In genomic region chrV:7417018-7417716, ce11 we compare ENCODE assay signal across 4 worm cellular contexts.
A peak's percentile ranks its signal among the peaks of the same experiment; 100 is the strongest.
TF ChIP-seq lines count a peak whose summit lies in the region.

TSS of gene srw-67 (plus strand) at chrV:7417660.

TF ChIP-seq in whole organism, L1 larva, 84 proteins besides CTCF, POLR2A, EP300 and RAD21:
- no peak for TF ChIP-seq hlh-17 (GFP tag; optimal IDR thresholded peaks at IDR 0.05; lab: Kevin White, UChicago; ENCODE audit: borderline replicate concordance)
- no peak for TF ChIP-seq nhr-19 (GFP tag; conservative IDR thresholded peaks at IDR 0.05; lab: Robert Waterston, UW)
- no peak for TF ChIP-seq efl-1 (optimal IDR thresholded peaks at IDR 0.05; lab: Kevin White, UChicago)
- TF ChIP-seq efl-1 (GFP tag; optimal IDR thresholded peaks at IDR 0.05 in 1 of 2; lab: Kevin White, UChicago): peak in 1 of 2 experiments; percentile 41
- TF ChIP-seq blmp-1 (tag; optimal IDR thresholded peaks at IDR 0.05; lab: Kevin White, UChicago): peak; percentile 14
- TF ChIP-seq lin-15B (tag; optimal IDR thresholded peaks at IDR 0.05; lab: Kevin White, UChicago): no peak
- TF ChIP-seq ets-5 (GFP tag; IDR thresholded peaks at IDR 0.05; lab: Robert Waterston, UW): no peak
- TF ChIP-seq nhr-84 (tag; optimal IDR thresholded peaks at IDR 0.05; lab: Kevin White, UChicago): no peak
- no peak for TF ChIP-seq snpc-4 (tag; optimal IDR thresholded peaks at IDR 0.05; lab: Kevin White, UChicago)
- no peak for TF ChIP-seq pag-3 (tag; optimal IDR thresholded peaks at IDR 0.05; lab: Kevin White, UChicago; ENCODE audit: borderline replicate concordance, insufficient read depth)
- TF ChIP-seq nhr-76 (tag; optimal IDR thresholded peaks at IDR 0.05; lab: Kevin White, UChicago): no peak
- TF ChIP-seq efl-3 (GFP tag; optimal IDR thresholded peaks at IDR 0.05; lab: Kevin White, UChicago): no peak
- no peak for TF ChIP-seq lsy-2 (tag; optimal IDR thresholded peaks at IDR 0.05; lab: Kevin White, UChicago)
- TF ChIP-seq aha-1 (tag; optimal IDR thresholded peaks at IDR 0.05; lab: Kevin White, UChicago): no peak
- no peak for TF ChIP-seq xbp-1 (tag; optimal IDR thresholded peaks at IDR 0.05; lab: Kevin White, UChicago)
- TF ChIP-seq elt-3 (tag; optimal IDR thresholded peaks at IDR 0.05; lab: Kevin White, UChicago): peak in 1 of 6 experiments; percentile 33
- no peak for TF ChIP-seq dsc-1 (tag; optimal IDR thresholded peaks at IDR 0.05; lab: Kevin White, UChicago)

TF ChIP-seq in whole organism, L2 larva, 48 proteins besides CTCF, POLR2A, EP300 and RAD21:
- TF ChIP-seq lsy-2 (tag; optimal IDR thresholded peaks at IDR 0.05; lab: Kevin White, UChicago) (no peak), zag-1 (tag; optimal IDR thresholded peaks at IDR 0.05; lab: Kevin White, UChicago) (no peak), nhr-25 (tag; optimal IDR thresholded peaks at IDR 0.05; lab: Kevin White, UChicago) (peak; percentile 51), nhr-237 (tag; optimal IDR thresholded peaks at IDR 0.05; lab: Kevin White, UChicago) (no peak)

TF ChIP-seq in whole organism, L3 larva, 47 proteins besides CTCF, POLR2A, EP300 and RAD21:
- TF ChIP-seq ceh-28 (tag; optimal IDR thresholded peaks at IDR 0.05; lab: Kevin White, UChicago) (no peak), nhr-11 (tag; optimal IDR thresholded peaks at IDR 0.05; lab: Kevin White, UChicago) (no peak), nhr-43 (tag; optimal IDR thresholded peaks at IDR 0.05; lab: Kevin White, UChicago; ENCODE audit: poor library complexity, severe bottlenecking) (peak; percentile 62), sea-2 (GFP tag; optimal IDR thresholded peaks at IDR 0.05; lab: Kevin White, UChicago) (no peak), R02D3.7 (tag; optimal IDR thresholded peaks at IDR 0.05; lab: Kevin White, UChicago) (no peak), fkh-2 (tag; optimal IDR thresholded peaks at IDR 0.05; lab: Kevin White, UChicago) (no peak)
TF ChIP-seq in whole organism, L3 larva: peak in this region for 1.

TF ChIP-seq in whole organism, L4 larva, 104 proteins besides CTCF, POLR2A, EP300 and RAD21:
- TF ChIP-seq mxl-3 (GFP tag; optimal IDR thresholded peaks at IDR 0.05; lab: Kevin White, UChicago): no peak
- TF ChIP-seq aha-1 (tag; lab: Kevin White, UChicago): peak; percentile 97
- no peak for TF ChIP-seq vab-7 (GFP tag; IDR thresholded peaks at IDR 0.05; lab: Robert Waterston, UW)
- TF ChIP-seq duxl-1 (tag; optimal IDR thresholded peaks at IDR 0.05; lab: Kevin White, UChicago; ENCODE audit: poor library complexity): peak; percentile 17
- TF ChIP-seq hif-1 (tag; optimal IDR thresholded peaks at IDR 0.05; lab: Kevin White, UChicago): peak in 1 of 2 experiments; percentile 70
- TF ChIP-seq skn-1 (tag; optimal IDR thresholded peaks at IDR 0.05; lab: Kevin White, UChicago): no peak
- peak in 1 of 2 experiments; percentile 90 for TF ChIP-seq unc-62 (GFP tag; optimal IDR thresholded peaks at IDR 0.05 in 1 of 2; lab: Kevin White, UChicago)
- TF ChIP-seq unc-62 (tag; optimal IDR thresholded peaks at IDR 0.05; lab: Kevin White, UChicago): no peak

Comparison
In these comparisons a context has a peak if more than half of its experiments do, and no peak if none do; other contexts are left out.
1. Of the 29 proteins assayed by ChIP-seq in both whole organism, L4 larva and whole organism, L1 larva: peak only in whole organism, L4 larva: aha-1; only in whole organism, L1 larva: none; in both: none; in neither: 27; mixed calls (peak in some experiments, not most) for 1.